Worm (Caenorhabditis elegans) whole organism, L2 larva: Measurements from ENCODE around the gene C50B6.9.

Experiments used
- C34F6.9 ChIP-seq: fragments of 150-350 bp; optimal IDR thresholded peaks from 2 replicates; lab custom pipeline; 2014; ENCODE audit warnings: missing biosample characterization, missing genetic modification characterization
- F13H6.1 ChIP-seq: sonication (generic microtip); optimal IDR thresholded peaks from 2 replicates; lab custom pipeline; 2016; ENCODE audit warnings: missing genetic modification characterization, missing compliant biosample characterization
- R02D3.7 ChIP-seq: fragments of 150-350 bp; optimal IDR thresholded peaks from 2 replicates; lab custom pipeline; 2014; ENCODE audit warnings: missing biosample characterization, missing genetic modification characterization
- Y55F3AM.14 ChIP-seq: fragments of 200-800 bp; sonication (Bioruptor generic); optimal IDR thresholded peaks from 2 replicates; lab custom pipeline; 2018; ENCODE audit warnings: mild to moderate bottlenecking, missing genetic modification characterization, missing compliant biosample characterization
- ZK546.5 ChIP-seq: sonication (generic microtip); optimal IDR thresholded peaks from 2 replicates; lab custom pipeline; 2017; ENCODE audit warnings: missing biosample characterization, missing genetic modification characterization
- alr-1 ChIP-seq: fragments of 150-350 bp; optimal IDR thresholded peaks from 2 replicates; lab custom pipeline; 2014; ENCODE audit warnings: missing biosample characterization, missing genetic modification characterization
- aly-2 ChIP-seq: fragments of 150-350 bp; optimal IDR thresholded peaks from 2 replicates; lab custom pipeline; 2014; ENCODE audit warnings: missing biosample characterization, missing genetic modification characterization
- ama-1 ChIP-seq: fragments of 150-350 bp; optimal IDR thresholded peaks from 2 replicates; lab custom pipeline; 2018; ENCODE audit warnings: inconsistent platforms
- blmp-1 ChIP-seq: sonication (generic microtip); optimal IDR thresholded peaks from 2 replicates; lab custom pipeline; 2017; ENCODE audit warnings: missing genetic modification characterization, mild to moderate bottlenecking, missing compliant biosample characterization, antibody characterized with exemption, moderate library complexity; ENCODE audit not compliant: insufficient read depth
- ceh-16 ChIP-seq: fragments of 150-350 bp; optimal IDR thresholded peaks from 2 replicates; lab custom pipeline; 2014; ENCODE audit warnings: missing biosample characterization, missing genetic modification characterization
- ceh-82 ChIP-seq: fragments of 150-350 bp; optimal IDR thresholded peaks from 2 replicates; lab custom pipeline; 2014; ENCODE audit warnings: missing biosample characterization, missing genetic modification characterization
- crh-2 ChIP-seq: sonication (generic microtip); optimal IDR thresholded peaks from 2 replicates; lab custom pipeline; 2017; ENCODE audit warnings: missing biosample characterization, missing genetic modification characterization
- dmd-4 ChIP-seq: sonication (generic microtip); optimal IDR thresholded peaks from 2 replicates; lab custom pipeline; 2017; ENCODE audit warnings: missing biosample characterization, missing genetic modification characterization
- elt-3 ChIP-seq: sonication (generic microtip); optimal IDR thresholded peaks from 2 replicates; lab custom pipeline; 2017; ENCODE audit warnings: missing biosample characterization, missing genetic modification characterization
- fos-1 ChIP-seq: fragments of 150-350 bp; optimal IDR thresholded peaks from 2 replicates; lab custom pipeline; 2014; ENCODE audit warnings: missing biosample characterization, missing genetic modification characterization
- gmeb-1 ChIP-seq: fragments of 150-350 bp; optimal IDR thresholded peaks from 2 replicates; lab custom pipeline; 2014; ENCODE audit warnings: missing biosample characterization, missing genetic modification characterization
- lin-11 ChIP-seq: fragments of 150-350 bp; sonication (generic microtip); optimal IDR thresholded peaks from 2 replicates; lab custom pipeline; 2014; ENCODE audit warnings: missing biosample characterization, missing genetic modification characterization, inconsistent platforms, mixed read lengths
- lin-13 ChIP-seq: fragments of 150-350 bp; optimal IDR thresholded peaks from 2 replicates; lab custom pipeline; 2014; ENCODE audit warnings: missing biosample characterization, missing genetic modification reagents, missing genetic modification characterization
- lin-39 ChIP-seq: fragments of 150-350 bp; optimal IDR thresholded peaks from 2 replicates; lab custom pipeline; 2014; ENCODE audit warnings: missing biosample characterization, missing genetic modification reagents, missing genetic modification characterization
- lsy-2 ChIP-seq, 2 experiments: fragments of 150-350 bp in 1 of 2; sonication (generic microtip) in 1 of 2; optimal IDR thresholded peaks; 2 replicates each; lab custom pipeline; 2014 to 2017; ENCODE audit warnings: missing biosample characterization in 2 of 2, missing genetic modification characterization in 2 of 2
- mab-5 ChIP-seq: fragments of 150-350 bp; optimal IDR thresholded peaks from 2 replicates; lab custom pipeline; 2014; ENCODE audit warnings: missing biosample characterization, missing genetic modification characterization
- nhr-10 ChIP-seq: sonication (generic microtip); optimal IDR thresholded peaks from 2 replicates; lab custom pipeline; 2017; ENCODE audit warnings: missing biosample characterization, missing genetic modification characterization
- nhr-11 ChIP-seq: fragments of 150-350 bp; optimal IDR thresholded peaks from 2 replicates; lab custom pipeline; 2014; ENCODE audit warnings: missing biosample characterization, missing genetic modification characterization
- nhr-12 ChIP-seq: fragments of 150-350 bp; optimal IDR thresholded peaks from 2 replicates; lab custom pipeline; 2014; ENCODE audit warnings: missing biosample characterization, missing genetic modification characterization
- nhr-129 ChIP-seq: fragments of 150-350 bp; optimal IDR thresholded peaks from 2 replicates; lab custom pipeline; 2014; ENCODE audit warnings: missing biosample characterization, missing genetic modification characterization
- nhr-21 ChIP-seq: fragments of 150-350 bp; optimal IDR thresholded peaks from 2 replicates; lab custom pipeline; 2014; ENCODE audit warnings: missing biosample characterization, missing genetic modification characterization
- nhr-23 ChIP-seq: fragments of 150-350 bp; optimal IDR thresholded peaks from 2 replicates; lab custom pipeline; 2014; ENCODE audit warnings: missing biosample characterization, missing genetic modification reagents, missing genetic modification characterization
- nhr-237 ChIP-seq: fragments of 150-350 bp; optimal IDR thresholded peaks from 2 replicates; lab custom pipeline; 2014; ENCODE audit warnings: missing biosample characterization, missing genetic modification characterization
- nhr-6 ChIP-seq: fragments of 150-350 bp; optimal IDR thresholded peaks from 2 replicates; lab custom pipeline; 2014; ENCODE audit warnings: missing biosample characterization, missing genetic modification characterization
- nhr-77 ChIP-seq: fragments of 150-350 bp; optimal IDR thresholded peaks from 2 replicates; lab custom pipeline; 2014; ENCODE audit warnings: missing biosample characterization, missing genetic modification characterization
- peb-1 ChIP-seq: fragments of 150-350 bp; optimal IDR thresholded peaks from 2 replicates; lab custom pipeline; 2014; ENCODE audit warnings: missing biosample characterization, missing genetic modification characterization
- sem-4 ChIP-seq: fragments of 150-350 bp; optimal IDR thresholded peaks from 2 replicates; lab custom pipeline; 2014; ENCODE audit warnings: missing biosample characterization, missing genetic modification reagents, missing genetic modification characterization
- skn-1 ChIP-seq: sonication (generic microtip); optimal IDR thresholded peaks from 2 replicates; lab custom pipeline; 2017; ENCODE audit warnings: missing biosample characterization, missing genetic modification characterization
- sma-9 ChIP-seq, 2 experiments: fragments of 150-350 bp in 1 of 2; sonication (generic microtip) in 1 of 2; optimal IDR thresholded peaks; 2 replicates each; lab custom pipeline; 2014 to 2016; ENCODE audit warnings: missing genetic modification characterization in 2 of 2, mild to moderate bottlenecking in 1 of 2, missing biosample characterization in 1 of 2, missing compliant biosample characterization in 1 of 2, missing genetic modification reagents in 1 of 2, moderate library complexity in 1 of 2
- snpc-4 ChIP-seq: fragments of 150-350 bp; optimal IDR thresholded peaks from 2 replicates; lab custom pipeline; 2014; ENCODE audit warnings: missing biosample characterization, missing genetic modification characterization
- unc-39 ChIP-seq: fragments of 150-350 bp; optimal IDR thresholded peaks from 2 replicates; lab custom pipeline; 2014; ENCODE audit warnings: missing biosample characterization, missing genetic modification characterization
- unc-55 ChIP-seq: fragments of 150-350 bp; sonication (generic microtip); optimal IDR thresholded peaks from 3 replicates; lab custom pipeline; 2014; ENCODE audit warnings: missing biosample characterization, missing genetic modification reagents, missing genetic modification characterization
- unc-62 ChIP-seq: fragments of 150-350 bp; optimal IDR thresholded peaks from 2 replicates; lab custom pipeline; 2014; ENCODE audit warnings: missing biosample characterization, missing genetic modification reagents, missing genetic modification characterization
- zag-1 ChIP-seq: fragments of 150-350 bp; optimal IDR thresholded peaks from 2 replicates; lab custom pipeline; 2014; ENCODE audit warnings: missing biosample characterization, missing genetic modification characterization
- ztf-1 ChIP-seq: fragments of 200-800 bp; sonication (Bioruptor generic); conservative IDR thresholded peaks from 2 replicates; pipeline ENCODE4 v1.3.6; 2022; ENCODE audit warnings: missing genetic modification characterization, missing compliant biosample characterization
- ztf-4 ChIP-seq: fragments of 150-350 bp; optimal IDR thresholded peaks from 2 replicates; lab custom pipeline; 2014; ENCODE audit warnings: missing biosample characterization, missing genetic modification characterization

Gene C50B6.9

DNA sequence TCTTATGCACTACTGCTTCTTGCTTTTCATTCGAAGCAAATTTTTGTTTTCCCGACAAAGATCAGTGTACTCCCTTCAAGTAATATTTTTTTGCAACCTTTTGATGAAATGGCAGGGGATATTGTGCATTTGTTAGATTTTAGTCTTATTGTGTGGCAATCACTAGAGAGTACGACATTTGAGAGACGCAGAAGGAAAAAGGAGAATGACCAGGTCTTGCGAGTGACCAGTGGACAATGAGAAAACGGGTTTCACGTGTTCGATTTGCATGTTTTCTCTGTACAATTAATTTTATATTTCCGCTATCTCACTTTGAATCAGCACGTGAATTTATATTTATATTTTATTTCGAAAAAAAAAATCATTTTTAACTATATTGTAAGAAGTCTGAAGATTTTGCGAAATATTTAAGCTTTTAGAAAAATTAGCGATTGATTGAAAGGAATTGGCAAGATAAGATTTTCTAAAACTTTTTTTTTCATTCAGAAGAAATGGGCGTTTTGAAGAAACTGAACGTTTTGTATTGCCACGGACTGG is at the start of gene C50B6.9:
TSS of gene C50B6.9 (plus strand) at position 487 of the 537 bp plus-strand sequence.
- TF ChIP-seq peb-1 (tag; lab: Kevin White, UChicago) (no peak), fos-1 (tag; lab: Kevin White, UChicago) (no peak), sem-4 (no peak), F13H6.1 (tag; lab: Kevin White, UChicago) (peak; percentile 3), nhr-237 (tag; lab: Kevin White, UChicago) (no peak), alr-1 (no peak)
- TF ChIP-seq, all 48 proteins: peak for 1

DNA sequence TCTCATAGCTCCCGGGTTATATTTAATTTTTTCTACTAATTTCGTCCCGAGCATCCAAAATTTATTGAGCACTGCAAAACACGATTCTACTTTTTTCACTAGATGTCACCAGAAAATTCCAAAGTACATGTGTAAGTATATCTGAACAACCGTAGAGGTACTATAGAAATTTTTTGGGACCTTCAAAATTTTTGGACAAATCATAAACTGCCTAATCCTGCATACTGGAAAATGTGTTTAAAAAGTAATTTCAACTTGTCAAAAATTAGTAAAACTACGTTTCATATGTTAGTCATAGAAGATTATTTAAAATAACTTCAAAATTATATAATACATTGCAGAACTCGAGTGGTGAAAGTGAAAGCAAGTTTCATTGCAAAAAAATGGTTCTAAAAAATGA is 49.6 kb upstream of the C50B6.9 start:
- TF ChIP-seq lsy-2 (tag; optimal IDR thresholded peaks at IDR 0.05; lab: Kevin White, UChicago) (no peak), nhr-237 (tag; lab: Kevin White, UChicago) (no peak)
- TF ChIP-seq, all 48 proteins: peak for 0

DNA sequence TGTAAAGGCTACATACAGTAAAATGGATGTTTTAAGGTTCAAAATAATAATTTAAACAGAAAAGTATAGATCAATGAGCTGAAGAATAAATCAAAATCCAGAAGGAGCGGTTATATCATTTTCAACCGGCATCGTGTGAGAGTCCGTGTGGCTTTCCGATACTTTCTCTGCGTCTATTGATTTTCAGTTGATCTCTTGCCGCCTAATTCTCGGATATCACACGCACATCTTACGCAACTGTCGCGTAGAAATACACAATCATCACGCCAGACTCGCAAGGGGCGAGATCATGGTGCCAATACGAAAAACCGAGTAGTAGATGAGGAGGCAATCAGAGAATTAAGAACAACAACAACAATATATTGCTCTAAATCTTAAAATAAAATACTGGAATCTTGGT is 47.3 kb upstream of the C50B6.9 start:
- no peak for TF ChIP-seq ztf-1 (GFP tag; lab: Robert Waterston, UW)
- TF ChIP-seq elt-3 (tag; lab: Kevin White, UChicago) = no peak
- TF ChIP-seq alr-1 = no peak
- no peak for TF ChIP-seq aly-2
- TF ChIP-seq F13H6.1 (tag; lab: Kevin White, UChicago) = peak; percentile 37
- no peak for TF ChIP-seq ceh-16
- TF ChIP-seq sma-9 (GFP tag; optimal IDR thresholded peaks at IDR 0.05; lab: Kevin White, UChicago) = no peak
- no peak for TF ChIP-seq sma-9 (tag; optimal IDR thresholded peaks at IDR 0.05; lab: Kevin White, UChicago)
- TF ChIP-seq nhr-6 = no peak
- no peak for TF ChIP-seq Y55F3AM.14 (GFP tag; lab: Kevin White, UChicago)
- peak; percentile 8 for TF ChIP-seq C34F6.9
- no peak for TF ChIP-seq blmp-1
- TF ChIP-seq unc-39 (tag; lab: Kevin White, UChicago) = no peak
- TF ChIP-seq unc-55 (GFP tag; lab: Kevin White, UChicago) = no peak
- TF ChIP-seq lin-13 (GFP tag; lab: Kevin White, UChicago) = no peak
- TF ChIP-seq nhr-237 (tag; lab: Kevin White, UChicago) = no peak
- TF ChIP-seq nhr-129 (tag; lab: Kevin White, UChicago) = peak; percentile 1
- no peak for TF ChIP-seq dmd-4 (tag; lab: Kevin White, UChicago)
- TF ChIP-seq lin-11 (tag; lab: Kevin White, UChicago) = no peak
- TF ChIP-seq nhr-12 (tag; lab: Kevin White, UChicago) = no peak
- no peak for TF ChIP-seq fos-1 (tag; lab: Kevin White, UChicago)
- no peak for TF ChIP-seq ceh-82
- no peak for TF ChIP-seq peb-1 (tag; lab: Kevin White, UChicago)
- no peak for TF ChIP-seq gmeb-1
- no peak for TF ChIP-seq sem-4
- no peak for TF ChIP-seq nhr-11 (tag; lab: Kevin White, UChicago)
- no peak for TF ChIP-seq nhr-23 (tag; lab: Kevin White, UChicago)
- TF ChIP-seq mab-5 (tag; lab: Kevin White, UChicago) = peak; percentile 6
- no peak for TF ChIP-seq zag-1
- peak in 1 of 2 experiments; percentile 17 for TF ChIP-seq lsy-2 (tag; optimal IDR thresholded peaks at IDR 0.05; lab: Kevin White, UChicago)
- TF ChIP-seq nhr-77 = no peak
- TF ChIP-seq R02D3.7 (tag; lab: Kevin White, UChicago) = no peak
- TF ChIP-seq snpc-4 = no peak
- no peak for TF ChIP-seq ZK546.5 (tag; lab: Kevin White, UChicago)
- TF ChIP-seq nhr-21 (tag; lab: Kevin White, UChicago) = no peak
- no peak for TF ChIP-seq nhr-10
- no peak for TF ChIP-seq skn-1 (tag; lab: Kevin White, UChicago)

DNA sequence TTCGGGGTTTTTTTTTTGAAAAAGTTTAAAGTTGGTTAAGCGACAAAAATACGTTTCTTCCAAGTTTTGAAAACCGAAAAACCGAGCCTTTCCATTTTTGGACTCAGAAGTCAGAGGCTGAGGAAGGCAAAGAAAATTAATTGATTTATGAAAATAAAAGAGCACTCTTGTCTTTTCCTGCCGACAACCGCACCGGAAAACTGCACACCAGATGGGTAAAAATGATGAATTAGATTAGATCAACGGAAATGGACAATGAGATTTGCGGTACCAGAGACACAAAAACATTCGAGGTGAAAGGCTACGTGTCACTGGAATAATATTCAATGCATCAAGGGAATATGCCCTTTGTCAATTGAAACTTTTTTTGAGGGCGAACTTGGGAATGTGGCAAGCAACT is 41.7 kb upstream of the C50B6.9 start:
- no peak for TF ChIP-seq F13H6.1 (tag; lab: Kevin White, UChicago)
- no peak for TF ChIP-seq R02D3.7 (tag; lab: Kevin White, UChicago)
- TF ChIP-seq unc-55 (GFP tag; lab: Kevin White, UChicago) = no peak
- no peak for TF ChIP-seq nhr-237 (tag; lab: Kevin White, UChicago)
- TF ChIP-seq nhr-11 (tag; lab: Kevin White, UChicago) = no peak
- no peak for TF ChIP-seq mab-5 (tag; lab: Kevin White, UChicago)
- TF ChIP-seq crh-2 = no peak
- no peak for TF ChIP-seq skn-1 (tag; lab: Kevin White, UChicago)
- no peak for TF ChIP-seq unc-62 (GFP tag; lab: Kevin White, UChicago)
- no peak for TF ChIP-seq nhr-10
- TF ChIP-seq lin-39 (tag; lab: Kevin White, UChicago) = no peak
- TF ChIP-seq ama-1 (lab: Kevin White, UChicago) = no peak
- no peak for TF ChIP-seq ztf-4
- no peak for TF ChIP-seq unc-39 (tag; lab: Kevin White, UChicago)
- TF ChIP-seq dmd-4 (tag; lab: Kevin White, UChicago) = no peak
